Fruit fly (Drosophila melanogaster): ENCODE measurements around the gene sturkopf.
A peak's percentile ranks its signal among the peaks of the same experiment; 100 is the strongest.

Gene sturkopf

dm6 chr3L:1298509-1298908, 14.7 kb downstream of the sturkopf start, which contains the start of gene scf (continued):
- peak; percentile 40 for TF ChIP-seq BEAF-32 (GFP tag; optimal IDR thresholded peaks at IDR 0.05)
- no peak for TF ChIP-seq CG18476 (GFP tag; optimal IDR thresholded peaks at IDR 0.05)
- no peak for TF ChIP-seq CrebB (tag; optimal IDR thresholded peaks at IDR 0.05)
- TF ChIP-seq sc (optimal IDR thresholded peaks at IDR 0.05): no peak
- TF ChIP-seq sc (GFP tag; optimal IDR thresholded peaks at IDR 0.05): no peak
- TF ChIP-seq CG30020 (tag; optimal IDR thresholded peaks at IDR 0.05): no peak
- TF ChIP-seq rib (GFP tag; IDR thresholded peaks at IDR 0.05): 0 out of 2 replicates have a peak, but pooled peaks have one; percentile 13
- no peak for TF ChIP-seq CG15601 (tag; optimal IDR thresholded peaks at IDR 0.05)
- TF ChIP-seq CG10274 (GFP tag; optimal IDR thresholded peaks at IDR 0.05): no peak
- no peak for TF ChIP-seq CG7839 (tag; optimal IDR thresholded peaks at IDR 0.05)
- peak; percentile 15; the same call in 1 of the 2 replicates for TF ChIP-seq sna (GFP tag; IDR thresholded peaks at IDR 0.05; ENCODE audit: partially characterized antibody)
- no peak for TF ChIP-seq wor (GFP tag; IDR thresholded peaks at IDR 0.05)
- TF ChIP-seq CG7928 (GFP tag; optimal IDR thresholded peaks at IDR 0.05): no peak
- TF ChIP-seq nau (GFP tag; optimal IDR thresholded peaks at IDR 0.05): no peak
- no peak for TF ChIP-seq CG4404 (GFP tag; IDR thresholded peaks at IDR 0.05)
- TF ChIP-seq aop (GFP tag; IDR thresholded peaks at IDR 0.05): no peak
- no peak for TF ChIP-seq CG2129 (GFP tag; IDR thresholded peaks at IDR 0.05; ENCODE audit: partially characterized antibody)
- peak; percentile 80 for TF ChIP-seq Jarid2 (GFP tag; optimal IDR thresholded peaks at IDR 0.05)
- no peak for TF ChIP-seq Hmx (GFP tag; optimal IDR thresholded peaks at IDR 0.05)
- no peak for TF ChIP-seq CG33557 (GFP tag; optimal IDR thresholded peaks at IDR 0.05)
- TF ChIP-seq CG4617 (GFP tag; optimal IDR thresholded peaks at IDR 0.05; ENCODE audit: borderline replicate concordance): no peak
- TF ChIP-seq hb (GFP tag; IDR thresholded peaks at IDR 0.05; ENCODE audit: partially characterized antibody): no peak
- no peak for TF ChIP-seq eyg (GFP tag; optimal IDR thresholded peaks at IDR 0.05)
- no peak; the same call in 1 of the 2 replicates for TF ChIP-seq Adf1 (GFP tag; IDR thresholded peaks at IDR 0.05)
- peak in 1 of 2 experiments; percentile 34 for TF ChIP-seq Trl (optimal IDR thresholded peaks at IDR 0.05)
- peak; percentile 9 for TF ChIP-seq Trl (GFP tag; optimal IDR thresholded peaks at IDR 0.05)
- 0 out of 2 replicates have a peak, but pooled peaks have one; percentile 11 for TF ChIP-seq sens-2 (GFP tag; IDR thresholded peaks at IDR 0.05)
- no peak for TF ChIP-seq Fer2 (tag; optimal IDR thresholded peaks at IDR 0.05)
- TF ChIP-seq dmrt99B (tag; optimal IDR thresholded peaks at IDR 0.05): no peak
- TF ChIP-seq sob (GFP tag; IDR thresholded peaks at IDR 0.05): no peak
- TF ChIP-seq grau (tag; optimal IDR thresholded peaks at IDR 0.05): peak; percentile 28
- peak; percentile 35 for TF ChIP-seq HLHmδ (GFP tag; optimal IDR thresholded peaks at IDR 0.05)
- peak; percentile 73; the same call in 2 of the 3 replicates for TF ChIP-seq CG34422 (GFP tag; IDR thresholded peaks at IDR 0.05)
- TF ChIP-seq kay (GFP tag; optimal IDR thresholded peaks at IDR 0.05): no peak
- no peak for TF ChIP-seq corto (GFP tag; optimal IDR thresholded peaks at IDR 0.05)
- TF ChIP-seq CG9215 (GFP tag; IDR thresholded peaks at IDR 0.05): no peak
- no peak for TF ChIP-seq Dip3 (GFP tag; optimal IDR thresholded peaks at IDR 0.05)
- TF ChIP-seq CG6854 (GFP tag; optimal IDR thresholded peaks at IDR 0.05): no peak
- TF ChIP-seq Drgx (GFP tag; IDR thresholded peaks at IDR 0.05): no peak
- no peak for TF ChIP-seq B-H2 (GFP tag; optimal IDR thresholded peaks at IDR 0.05)
- TF ChIP-seq CG18262 (tag; optimal IDR thresholded peaks at IDR 0.05): peak; percentile 13
- TF ChIP-seq Atf-2 (GFP tag; optimal IDR thresholded peaks at IDR 0.05): no peak
- peak; percentile 52; the same call in 2 of the 3 replicates for TF ChIP-seq Opbp (GFP tag; IDR thresholded peaks at IDR 0.05; ENCODE audit: partially characterized antibody)
- TF ChIP-seq chinmo (GFP tag; IDR thresholded peaks at IDR 0.05; ENCODE audit: partially characterized antibody): peak; percentile 63; the same call in 2 of the 4 replicates
- TF ChIP-seq CG6791 (GFP tag; IDR thresholded peaks at IDR 0.05; ENCODE audit: partially characterized antibody): 0 out of 3 replicates have a peak, but pooled peaks have one; percentile 27
- no peak for TF ChIP-seq CG4424 (GFP tag; optimal IDR thresholded peaks at IDR 0.05)
- TF ChIP-seq ATbp (GFP tag; optimal IDR thresholded peaks at IDR 0.05): no peak
- no peak for TF ChIP-seq CG7271 (tag; optimal IDR thresholded peaks at IDR 0.05)
- TF ChIP-seq zfh2 (GFP tag; optimal IDR thresholded peaks at IDR 0.05): no peak
- TF ChIP-seq otp (GFP tag; IDR thresholded peaks at IDR 0.05): peak; percentile 12; the same call in 1 of the 3 replicates

Measured in whole organism, embryonic.